Worm (Caenorhabditis elegans) whole organism, L3 larva: ENCODE results near the gene W02D7.8.

ENCODE experiments used
- R02D3.7 ChIP-seq: fragments of 150-350 bp; optimal IDR thresholded peaks from 2 replicates; lab custom pipeline; 2014; ENCODE audit warnings: missing biosample characterization, missing genetic modification characterization
- aly-2 ChIP-seq: fragments of 150-350 bp; optimal IDR thresholded peaks from 2 replicates; lab custom pipeline; 2014; ENCODE audit warnings: missing biosample characterization, missing genetic modification characterization
- ama-1 ChIP-seq: fragments of 150-350 bp; optimal IDR thresholded peaks from 2 replicates; lab custom pipeline; 2018
- egl-27 ChIP-seq: sonication (generic microtip); optimal IDR thresholded peaks from 4 replicates; lab custom pipeline; 2017; ENCODE audit warnings: missing biosample characterization, missing genetic modification reagents, missing genetic modification characterization
- elt-1 ChIP-seq: fragments of 150-350 bp; optimal IDR thresholded peaks from 2 replicates; lab custom pipeline; 2014; ENCODE audit warnings: missing biosample characterization, missing genetic modification characterization
- elt-2 ChIP-seq: sonication (generic microtip); optimal IDR thresholded peaks from 2 replicates; lab custom pipeline; 2016; ENCODE audit warnings: missing genetic modification reagents, mild to moderate bottlenecking, missing genetic modification characterization, missing compliant biosample characterization
- lin-39 ChIP-seq: fragments of 150-350 bp; optimal IDR thresholded peaks from 2 replicates; lab custom pipeline; 2018; ENCODE audit warnings: missing biosample characterization, missing genetic modification reagents, missing genetic modification characterization
- nhr-237 ChIP-seq: fragments of 150-350 bp; optimal IDR thresholded peaks from 2 replicates; lab custom pipeline; 2014; ENCODE audit warnings: missing biosample characterization, missing genetic modification characterization
- pha-4 ChIP-seq: fragments of 150-350 bp; optimal IDR thresholded peaks from 2 replicates; lab custom pipeline; 2014; ENCODE audit warnings: missing biosample characterization, missing genetic modification reagents, missing genetic modification characterization
- snpc-4 ChIP-seq: fragments of 150-350 bp; optimal IDR thresholded peaks from 2 replicates; lab custom pipeline; 2014; ENCODE audit warnings: missing biosample characterization, missing genetic modification characterization
- unc-39 ChIP-seq: sonication (generic microtip); optimal IDR thresholded peaks from 4 replicates; lab custom pipeline; 2017; ENCODE audit warnings: missing biosample characterization, missing genetic modification characterization
- ztf-11 ChIP-seq: fragments of 150-350 bp; optimal IDR thresholded peaks from 2 replicates; lab custom pipeline; 2014; ENCODE audit warnings: missing biosample characterization, missing genetic modification characterization
- ztf-4 ChIP-seq: fragments of 150-350 bp; optimal IDR thresholded peaks from 2 replicates; lab custom pipeline; 2014; ENCODE audit warnings: missing biosample characterization, missing genetic modification characterization

DNA sequence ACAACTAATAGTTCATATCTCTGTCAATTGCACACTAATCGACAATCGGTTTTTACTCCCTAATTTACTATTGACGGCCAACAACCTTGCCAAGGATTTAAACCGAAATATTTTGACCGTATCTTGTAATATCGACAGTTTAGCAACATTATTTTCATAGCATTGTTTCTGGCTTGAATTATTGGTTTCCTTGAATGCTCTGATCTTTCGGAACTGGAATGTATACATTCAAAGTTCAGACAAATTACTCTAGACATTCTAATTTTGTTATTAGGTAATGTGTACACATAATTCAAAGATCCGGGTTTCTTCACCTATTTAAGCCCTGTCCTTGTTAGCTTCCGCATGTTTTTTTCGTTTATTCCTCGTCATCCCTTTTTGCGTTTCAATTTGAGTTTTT, 42.3 kb downstream of the W02D7.8 start, which contains the start of gene C16D9.9:
- TF ChIP-seq elt-2 (tag; lab: Kevin White, UChicago) (no peak), ztf-11 (tag; lab: Kevin White, UChicago) (no peak), ama-1 (lab: Kevin White, UChicago) (no peak), pha-4 (tag; lab: Kevin White, UChicago) (no peak), elt-1 (tag; lab: Kevin White, UChicago) (no peak), aly-2 (tag; lab: Kevin White, UChicago) (no peak), unc-39 (tag; lab: Kevin White, UChicago) (no peak), egl-27 (tag; lab: Kevin White, UChicago) (no peak), lin-39 (tag; lab: Kevin White, UChicago) (no peak), nhr-237 (tag; lab: Kevin White, UChicago) (no peak), snpc-4 (tag; lab: Kevin White, UChicago) (no peak), R02D3.7 (tag; lab: Kevin White, UChicago) (no peak), ztf-4 (no peak)
